Worm (Caenorhabditis elegans) whole organism, L3 larva: ENCODE results near the gene T19D12.9.

Experiments used
- ama-1 ChIP-seq: fragments of 150-350 bp; optimal IDR thresholded peaks from 2 replicates; lab custom pipeline; 2018
- lin-39 ChIP-seq: fragments of 150-350 bp; optimal IDR thresholded peaks from 2 replicates; lab custom pipeline; 2018; ENCODE audit warnings: missing biosample characterization, missing genetic modification reagents, missing genetic modification characterization
- nhr-237 ChIP-seq: fragments of 150-350 bp; optimal IDR thresholded peaks from 2 replicates; lab custom pipeline; 2014; ENCODE audit warnings: missing biosample characterization, missing genetic modification characterization
- nhr-76 ChIP-seq: fragments of 150-350 bp; sonication (generic microtip); optimal IDR thresholded peaks from 5 replicates; lab custom pipeline; 2014; ENCODE audit warnings: missing biosample characterization, missing genetic modification characterization
- snpc-4 ChIP-seq: fragments of 150-350 bp; optimal IDR thresholded peaks from 2 replicates; lab custom pipeline; 2014; ENCODE audit warnings: missing biosample characterization, missing genetic modification characterization
- tbx-2 ChIP-seq: sonication (generic microtip); optimal IDR thresholded peaks from 2 replicates; lab custom pipeline; 2016; ENCODE audit warnings: mild to moderate bottlenecking, missing genetic modification characterization, missing compliant biosample characterization
- unc-39 ChIP-seq: sonication (generic microtip); optimal IDR thresholded peaks from 4 replicates; lab custom pipeline; 2017; ENCODE audit warnings: missing biosample characterization, missing genetic modification characterization
- unc-62 ChIP-seq: fragments of 150-350 bp; sonication (generic microtip); optimal IDR thresholded peaks from 4 replicates; lab custom pipeline; 2014; ENCODE audit warnings: missing biosample characterization, missing genetic modification reagents, missing genetic modification characterization
- ztf-4 ChIP-seq: fragments of 150-350 bp; optimal IDR thresholded peaks from 2 replicates; lab custom pipeline; 2014; ENCODE audit warnings: missing biosample characterization, missing genetic modification characterization

DNA sequence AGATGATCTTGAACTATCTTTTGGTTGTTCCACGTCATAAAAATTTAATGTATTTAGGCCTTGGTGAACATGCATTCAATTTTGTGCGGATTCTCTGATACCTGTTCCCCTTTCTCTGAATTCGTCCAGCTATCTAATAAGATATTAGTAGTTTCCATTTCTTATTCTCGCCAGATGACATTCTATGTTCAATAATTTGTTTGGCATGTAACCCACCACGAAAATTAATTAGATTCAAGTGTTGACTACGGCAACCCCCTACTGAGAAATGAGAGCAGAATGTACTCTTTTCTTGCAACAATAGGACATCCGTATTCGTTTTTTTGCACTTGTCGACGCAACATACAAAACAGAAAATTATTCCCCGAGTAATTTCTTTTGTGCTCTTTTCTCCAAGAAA lies 12.0 kb downstream of the T19D12.9 start:
- no peak for TF ChIP-seq unc-39 (tag; lab: Kevin White, UChicago)
- TF ChIP-seq nhr-76 (tag; lab: Kevin White, UChicago) = no peak
- no peak for TF ChIP-seq ztf-4
- no peak for TF ChIP-seq lin-39 (tag; lab: Kevin White, UChicago)
- no peak for TF ChIP-seq ama-1 (lab: Kevin White, UChicago)
- TF ChIP-seq tbx-2 (tag; lab: Kevin White, UChicago) = no peak
- TF ChIP-seq unc-62 (GFP tag; lab: Kevin White, UChicago) = no peak
- TF ChIP-seq snpc-4 = no peak
- TF ChIP-seq nhr-237 (tag; lab: Kevin White, UChicago) = no peak
